Fruit fly (Drosophila melanogaster) whole organism, prepupa: ENCODE results near the gene Es2.

Source experiments
- CG6808 ChIP-seq: fragments of 200-800 bp; sonication (Bioruptor generic); optimal IDR thresholded peaks from 3 replicates; lab custom pipeline; 2017; ENCODE audit warnings: missing biosample characterization, missing genetic modification characterization, mild to moderate bottlenecking, moderate library complexity, missing genetic modification reagents
- CG6854 ChIP-seq: fragments of 200-800 bp; sonication (Bioruptor generic); optimal IDR thresholded peaks from 2 replicates; lab custom pipeline; 2017; ENCODE audit warnings: missing biosample characterization, mild to moderate bottlenecking, missing genetic modification characterization
- Sox102F ChIP-seq: fragments of 200-800 bp; sonication (Bioruptor generic); optimal IDR thresholded peaks from 2 replicates; lab custom pipeline; 2016; ENCODE audit warnings: missing biosample characterization, mild to moderate bottlenecking, missing genetic modification characterization
- fd85E ChIP-seq: fragments of 200-800 bp; sonication (Bioruptor generic); optimal IDR thresholded peaks from 3 replicates; lab custom pipeline; 2016; ENCODE audit warnings: missing biosample characterization, missing genetic modification characterization
- fkh ChIP-seq: fragments of 200-800 bp; sonication (Bioruptor generic); optimal IDR thresholded peaks from 3 replicates; lab custom pipeline; 2017; ENCODE audit warnings: missing biosample characterization, mild to moderate bottlenecking, missing genetic modification characterization, moderate library complexity
- net ChIP-seq: fragments of 200-800 bp; sonication (Bioruptor generic); optimal IDR thresholded peaks from 3 replicates; lab custom pipeline; 2016; ENCODE audit warnings: missing biosample characterization, missing genetic modification characterization
- svp ChIP-seq: fragments of 200-800 bp; sonication (Bioruptor generic); peaks from one replicate; lab custom pipeline; 2016; ENCODE audit warnings: missing biosample characterization, missing genetic modification characterization

- TF ChIP-seq fd85E (GFP tag; lab: Kevin White, UChicago) (no peak), CG6854 (GFP tag; lab: Kevin White, UChicago) (no peak), Sox102F (GFP tag; lab: Kevin White, UChicago) (no peak), CG6808 (GFP tag; lab: Kevin White, UChicago) (no peak), net (GFP tag; lab: Kevin White, UChicago) (no peak), svp (GFP tag; lab: Kevin White, UChicago) (no peak), fkh (no peak)
Observed at dm6 chrX:8414351-8414750, 46.9 kb upstream of the Es2 start.
